Worm (Caenorhabditis elegans): Measurements from ENCODE around the gene F59F5.7.
A peak's percentile ranks its signal among the peaks of the same experiment; 100 is the strongest.

Gene F59F5.7

ce11 chrX:10569185-10569584 is 9.9 kb downstream of the F59F5.7 start, which contains the start of gene bet-2:
TSS of gene bet-2 (plus strand) at chrX:10569273.
- TF ChIP-seq lsy-2 (tag; optimal IDR thresholded peaks at IDR 0.05) = no peak
- no peak for TF ChIP-seq nhr-77 (tag; optimal IDR thresholded peaks at IDR 0.05)
- no peak for TF ChIP-seq ztf-4 (tag; optimal IDR thresholded peaks at IDR 0.05)
- TF ChIP-seq sma-9 (GFP tag; optimal IDR thresholded peaks at IDR 0.05) = no peak
- TF ChIP-seq sma-9 (tag; optimal IDR thresholded peaks at IDR 0.05) = no peak
- no peak for TF ChIP-seq nhr-237 (tag; optimal IDR thresholded peaks at IDR 0.05)

- no peak for TF ChIP-seq nhr-237 (tag; optimal IDR thresholded peaks at IDR 0.05)
- TF ChIP-seq snpc-4 (tag; optimal IDR thresholded peaks at IDR 0.05) = peak; percentile 9
- peak; percentile 92 for TF ChIP-seq C34F6.9 (tag; optimal IDR thresholded peaks at IDR 0.05)
- no peak for TF ChIP-seq nhr-10 (tag; optimal IDR thresholded peaks at IDR 0.05)
- peak; percentile 25 for TF ChIP-seq sem-4 (tag; optimal IDR thresholded peaks at IDR 0.05)
- TF ChIP-seq lsy-2 (tag; optimal IDR thresholded peaks at IDR 0.05) = peak; percentile 37 to 62
- TF ChIP-seq nhr-129 (tag; optimal IDR thresholded peaks at IDR 0.05) = peak; percentile 89
- TF ChIP-seq nhr-11 (tag; optimal IDR thresholded peaks at IDR 0.05) = no peak
- peak; percentile 22 for TF ChIP-seq gmeb-1 (tag; optimal IDR thresholded peaks at IDR 0.05)
- no peak for TF ChIP-seq ztf-4 (tag; optimal IDR thresholded peaks at IDR 0.05)
- TF ChIP-seq dmd-4 (tag; optimal IDR thresholded peaks at IDR 0.05) = no peak
- peak; percentile 21 for TF ChIP-seq zag-1 (tag; optimal IDR thresholded peaks at IDR 0.05)
- TF ChIP-seq nhr-77 (tag; optimal IDR thresholded peaks at IDR 0.05) = no peak
- no peak for TF ChIP-seq elt-1 (tag; optimal IDR thresholded peaks at IDR 0.05)
- TF ChIP-seq crh-2 (tag; optimal IDR thresholded peaks at IDR 0.05) = peak; percentile 77
- peak; percentile 73 for TF ChIP-seq fos-1 (tag; optimal IDR thresholded peaks at IDR 0.05)
- TF ChIP-seq nhr-12 (tag; optimal IDR thresholded peaks at IDR 0.05) = no peak
- TF ChIP-seq nhr-21 (tag; optimal IDR thresholded peaks at IDR 0.05) = peak; percentile 38
- TF ChIP-seq ztf-1 (GFP tag; conservative IDR thresholded peaks at IDR 0.05) = no peak
- TF ChIP-seq alr-1 (tag; optimal IDR thresholded peaks at IDR 0.05) = no peak
- TF ChIP-seq lin-11 (tag; optimal IDR thresholded peaks at IDR 0.05) = no peak
- peak; percentile 78 for TF ChIP-seq sma-9 (GFP tag; optimal IDR thresholded peaks at IDR 0.05)
- no peak for TF ChIP-seq sma-9 (tag; optimal IDR thresholded peaks at IDR 0.05)
- no peak for TF ChIP-seq egl-27 (tag; optimal IDR thresholded peaks at IDR 0.05)
- TF ChIP-seq unc-55 (GFP tag; optimal IDR thresholded peaks at IDR 0.05) = peak; percentile 93
- TF ChIP-seq ceh-16 (tag; optimal IDR thresholded peaks at IDR 0.05) = no peak
- TF ChIP-seq elt-3 (tag; optimal IDR thresholded peaks at IDR 0.05) = no peak
- no peak for TF ChIP-seq lin-39 (tag; optimal IDR thresholded peaks at IDR 0.05)
- TF ChIP-seq mdl-1 (tag; optimal IDR thresholded peaks at IDR 0.05) = no peak
- no peak for TF ChIP-seq peb-1 (tag; optimal IDR thresholded peaks at IDR 0.05)
- TF ChIP-seq Y55F3AM.14 (GFP tag; optimal IDR thresholded peaks at IDR 0.05) = no peak
- peak; percentile 54 for TF ChIP-seq sma-3 (GFP tag; optimal IDR thresholded peaks at IDR 0.05)
- peak; percentile 82 for TF ChIP-seq nhr-25 (tag; optimal IDR thresholded peaks at IDR 0.05)
- TF ChIP-seq unc-39 (tag; optimal IDR thresholded peaks at IDR 0.05) = no peak
- TF ChIP-seq blmp-1 (tag; optimal IDR thresholded peaks at IDR 0.05; ENCODE audit: insufficient read depth) = peak; percentile 38
- no peak for TF ChIP-seq ama-1 (optimal IDR thresholded peaks at IDR 0.05)
- no peak for TF ChIP-seq mab-5 (tag; optimal IDR thresholded peaks at IDR 0.05)
- no peak for TF ChIP-seq R02D3.7 (tag; optimal IDR thresholded peaks at IDR 0.05)
- TF ChIP-seq ceh-82 (tag; optimal IDR thresholded peaks at IDR 0.05) = peak; percentile 29
- TF ChIP-seq nhr-6 (tag; optimal IDR thresholded peaks at IDR 0.05) = peak; percentile 54
- no peak for TF ChIP-seq mbf-1 (tag; optimal IDR thresholded peaks at IDR 0.05)
- no peak for TF ChIP-seq aly-2 (tag; optimal IDR thresholded peaks at IDR 0.05)
- TF ChIP-seq unc-62 (GFP tag; optimal IDR thresholded peaks at IDR 0.05) = no peak
- TF ChIP-seq ztf-11 (tag; optimal IDR thresholded peaks at IDR 0.05) = no peak
- TF ChIP-seq ZK546.5 (tag; optimal IDR thresholded peaks at IDR 0.05) = no peak
- TF ChIP-seq nhr-23 (tag; optimal IDR thresholded peaks at IDR 0.05) = no peak
- TF ChIP-seq lin-13 (GFP tag; optimal IDR thresholded peaks at IDR 0.05) = peak; percentile 16
- TF ChIP-seq F13H6.1 (tag; optimal IDR thresholded peaks at IDR 0.05) = no peak
- TF ChIP-seq skn-1 (tag; optimal IDR thresholded peaks at IDR 0.05) = no peak
These were observed 17.1 kb downstream of the F59F5.7 start for ce11 chrX:10576410-10576809.

Measured in whole organism, L2 larva.